Fruit fly (Drosophila melanogaster) whole organism, pupa: ENCODE results near the gene CG43232.

ENCODE experiments used
- CG10348 ChIP-seq: fragments of 200-800 bp; sonication (Bioruptor generic); IDR thresholded peaks from 2 replicates; pipeline ENCODE4 v1.3.6; 2022; ENCODE audit warnings: missing biosample characterization, missing genetic modification characterization
- CG12605 ChIP-seq: fragments of 200-800 bp; sonication (Bioruptor generic); IDR thresholded peaks from 2 replicates; pipeline ENCODE4 v1.3.6; 2022; ENCODE audit warnings: missing biosample characterization, missing genetic modification characterization
- CG14655 ChIP-seq: fragments of 200-800 bp; sonication (Bioruptor generic); optimal IDR thresholded peaks from 3 replicates; lab custom pipeline; 2017; ENCODE audit warnings: mild to moderate bottlenecking, missing biosample characterization, missing genetic modification reagents, missing genetic modification characterization
- CG15710 ChIP-seq: fragments of 200-800 bp; sonication (Bioruptor generic); optimal IDR thresholded peaks from 2 replicates; lab custom pipeline; 2018; ENCODE audit warnings: missing biosample characterization, mild to moderate bottlenecking, missing genetic modification characterization, moderate library complexity
- CG32121 ChIP-seq: fragments of 200-800 bp; sonication (Bioruptor generic); IDR thresholded peaks from 2 replicates; pipeline ENCODE4 v1.3.6; 2022; ENCODE audit warnings: missing biosample characterization, missing genetic modification characterization
- CG4496 ChIP-seq: fragments of 200-800 bp; sonication (Bioruptor generic); IDR thresholded peaks from 3 replicates; pipeline ENCODE4 v1.3.6; 2022; ENCODE audit warnings: missing biosample characterization, missing genetic modification characterization
- CG9948 ChIP-seq: fragments of 200-800 bp; sonication (Bioruptor generic); optimal IDR thresholded peaks from 2 replicates; lab custom pipeline; 2018; ENCODE audit warnings: missing biosample characterization, mild to moderate bottlenecking, missing genetic modification characterization, moderate library complexity
- EcR ChIP-seq: fragments of 200-800 bp; sonication (Bioruptor generic); optimal IDR thresholded peaks from 3 replicates; lab custom pipeline; 2019; ENCODE audit warnings: missing biosample characterization, missing genetic modification characterization, mild to moderate bottlenecking, moderate library complexity, missing genetic modification reagents
- Ets98B ChIP-seq: fragments of 200-800 bp; sonication (Bioruptor generic); IDR thresholded peaks from 2 replicates; pipeline ENCODE4 v1.3.6; 2022; ENCODE audit warnings: missing biosample characterization, missing genetic modification characterization
- Pif1A ChIP-seq: fragments of 200-800 bp; sonication (Bioruptor generic); optimal IDR thresholded peaks from 3 replicates; lab custom pipeline; 2016; ENCODE audit warnings: missing biosample characterization, missing genetic modification characterization
- Pif1B ChIP-seq: fragments of 200-800 bp; sonication (Bioruptor generic); optimal IDR thresholded peaks from 3 replicates; lab custom pipeline; 2016; ENCODE audit warnings: missing biosample characterization, missing genetic modification characterization
- Snoo ChIP-seq: fragments of 200-800 bp; sonication (Bioruptor generic); optimal IDR thresholded peaks from 3 replicates; lab custom pipeline; 2017; ENCODE audit warnings: missing biosample characterization, mild to moderate bottlenecking, missing genetic modification characterization, inconsistent platforms
- gl ChIP-seq: fragments of 200-800 bp; sonication (Bioruptor generic); optimal IDR thresholded peaks from 2 replicates; lab custom pipeline; 2018; ENCODE audit warnings: missing biosample characterization, mild to moderate bottlenecking, missing genetic modification characterization
- rn ChIP-seq: fragments of 200-800 bp; sonication (Bioruptor generic); IDR thresholded peaks from 2 replicates; pipeline ENCODE4 v1.3.6; 2022; ENCODE audit warnings: missing biosample characterization, missing genetic modification characterization

dm6 chr2L:6967422-6968012, 35.6 kb downstream of the CG43232 start, which contains the start of gene Sumo:
- TF ChIP-seq Snoo (no peak), CG9948 (tag; lab: Kevin White, UChicago) (no peak), CG4496 (GFP tag; lab: Robert Waterston, UW) (no peak; the same call in 2 of the 3 replicates), Pif1A (no peak), CG10348 (no peak), EcR (GFP tag; lab: Kevin White, UChicago) (no peak), CG14655 (GFP tag; lab: Kevin White, UChicago) (no peak), CG15710 (tag; lab: Kevin White, UChicago) (peak; percentile 6), Pif1B (GFP tag; lab: Kevin White, UChicago) (no peak), CG12605 (GFP tag; lab: Robert Waterston, UW) (no peak; the same call in 1 of the 2 replicates), rn (GFP tag; lab: Robert Waterston, UW) (no peak), gl (no peak), Ets98B (peak; percentile 5; the same call in 1 of the 2 replicates), CG32121 (GFP tag; lab: Robert Waterston, UW) (no peak)
